Worm (Caenorhabditis elegans): Measurements from ENCODE around the gene acr-20.
A peak's percentile ranks its signal among the peaks of the same experiment; 100 is the strongest.

acr-20 gene

ce11 chrII:14401098-14401497, 23.4 kb upstream of the acr-20 start:
- TF ChIP-seq tbx-37 (GFP tag; conservative IDR thresholded peaks at IDR 0.05) (no peak), B0310.2 (tag; optimal IDR thresholded peaks at IDR 0.05) (no peak), ama-1 (optimal IDR thresholded peaks at IDR 0.05) (no peak), scrt-1 (GFP tag; IDR thresholded peaks at IDR 0.05) (no peak), flt-1 (GFP tag; IDR thresholded peaks at IDR 0.05) (no peak), sea-1 (GFP tag; conservative IDR thresholded peaks at IDR 0.05) (no peak), aly-1 (tag; optimal IDR thresholded peaks at IDR 0.05) (no peak), ets-7 (tag; optimal IDR thresholded peaks at IDR 0.05) (no peak), ceh-13 (GFP tag; optimal IDR thresholded peaks at IDR 0.05) (no peak), hmg-4 (GFP tag; optimal IDR thresholded peaks at IDR 0.05) (no peak), tra-4 (tag; optimal IDR thresholded peaks at IDR 0.05) (no peak), hmbx-1 (tag; optimal IDR thresholded peaks at IDR 0.05) (no peak), hnd-1 (tag; optimal IDR thresholded peaks at IDR 0.05) (no peak), ceh-36 (tag; optimal IDR thresholded peaks at IDR 0.05) (no peak), tbx-11 (GFP tag; IDR thresholded peaks at IDR 0.05) (no peak)

- no peak for TF ChIP-seq hmg-4 (GFP tag; optimal IDR thresholded peaks at IDR 0.05)
- 0 out of 2 replicates have a peak, but pooled peaks have one; percentile 3 for TF ChIP-seq pes-1 (GFP tag; IDR thresholded peaks at IDR 0.05)
- TF ChIP-seq F13C5.2 (tag; optimal IDR thresholded peaks at IDR 0.05), result peak; percentile 1
Observed at ce11 chrII:14399595-14399994, 21.9 kb upstream of the acr-20 start.

ce11 chrII:14393766-14394165, 16.1 kb upstream of the acr-20 start:
- TF ChIP-seq F13C5.2 (tag; optimal IDR thresholded peaks at IDR 0.05), result no peak
- TF ChIP-seq sea-1 (GFP tag; conservative IDR thresholded peaks at IDR 0.05), result no peak
- no peak for TF ChIP-seq hmg-4 (GFP tag; optimal IDR thresholded peaks at IDR 0.05)
- TF ChIP-seq ceh-36 (tag; optimal IDR thresholded peaks at IDR 0.05), result no peak
- no peak for TF ChIP-seq tra-4 (tag; optimal IDR thresholded peaks at IDR 0.05)
- TF ChIP-seq hmbx-1 (tag; optimal IDR thresholded peaks at IDR 0.05), result no peak
- no peak for TF ChIP-seq ama-1 (optimal IDR thresholded peaks at IDR 0.05)
- TF ChIP-seq hnd-1 (tag; optimal IDR thresholded peaks at IDR 0.05), result no peak
- TF ChIP-seq ets-7 (tag; optimal IDR thresholded peaks at IDR 0.05), result no peak
- TF ChIP-seq flt-1 (GFP tag; IDR thresholded peaks at IDR 0.05), result no peak
- TF ChIP-seq pes-1 (GFP tag; IDR thresholded peaks at IDR 0.05), result no peak
- no peak for TF ChIP-seq ceh-13 (GFP tag; optimal IDR thresholded peaks at IDR 0.05)
- no peak for TF ChIP-seq tbx-11 (GFP tag; IDR thresholded peaks at IDR 0.05)
- TF ChIP-seq scrt-1 (GFP tag; IDR thresholded peaks at IDR 0.05), result no peak
- TF ChIP-seq B0310.2 (tag; optimal IDR thresholded peaks at IDR 0.05), result no peak
- no peak for TF ChIP-seq aly-1 (tag; optimal IDR thresholded peaks at IDR 0.05)
- no peak for TF ChIP-seq tbx-37 (GFP tag; conservative IDR thresholded peaks at IDR 0.05)

ce11 chrII:14390036-14390763, 12.5 kb upstream of the acr-20 start, which contains the start of the genes kbp-3 and nurf-1:
Gene kbp-3 (minus strand): TSS chrII:14390078.
Gene nurf-1 (plus strand): TSS chrII:14390713.
- peak; percentile 4 for TF ChIP-seq F13C5.2 (tag; optimal IDR thresholded peaks at IDR 0.05)
- no peak for TF ChIP-seq sea-1 (GFP tag; conservative IDR thresholded peaks at IDR 0.05)
- 0 out of 2 replicates have a peak, but pooled peaks have one; percentile 9 for TF ChIP-seq tbx-11 (GFP tag; IDR thresholded peaks at IDR 0.05)
- no peak for TF ChIP-seq ceh-13 (GFP tag; optimal IDR thresholded peaks at IDR 0.05)
- peak; percentile 29 for TF ChIP-seq hmg-4 (GFP tag; optimal IDR thresholded peaks at IDR 0.05)
- TF ChIP-seq tbx-37 (GFP tag; conservative IDR thresholded peaks at IDR 0.05), result no peak
- TF ChIP-seq aly-1 (tag; optimal IDR thresholded peaks at IDR 0.05), result no peak
- TF ChIP-seq tra-4 (tag; optimal IDR thresholded peaks at IDR 0.05), result no peak
- no peak for TF ChIP-seq hmbx-1 (tag; optimal IDR thresholded peaks at IDR 0.05)
- no peak for TF ChIP-seq scrt-1 (GFP tag; IDR thresholded peaks at IDR 0.05)
- no peak for TF ChIP-seq ceh-36 (tag; optimal IDR thresholded peaks at IDR 0.05)

ce11 chrII:14388213-14388612, 10.5 kb upstream of the acr-20 start, which contains the start of gene F26H11.8:
Gene F26H11.8 (plus strand): TSS chrII:14388513.
- no peak for TF ChIP-seq ets-7 (tag; optimal IDR thresholded peaks at IDR 0.05)
- TF ChIP-seq ceh-13 (GFP tag; optimal IDR thresholded peaks at IDR 0.05), result no peak
- no peak for TF ChIP-seq F13C5.2 (tag; optimal IDR thresholded peaks at IDR 0.05)

ce11 chrII:14383644-14384043, 5.9 kb upstream of the acr-20 start, which contains the start of gene mes-2:
Gene mes-2 (plus strand): TSS chrII:14383973.
- TF ChIP-seq F13C5.2 (tag; optimal IDR thresholded peaks at IDR 0.05) (peak; percentile 66), B0310.2 (tag; optimal IDR thresholded peaks at IDR 0.05) (no peak)

ce11 chrII:14381450-14381849, 3.8 kb upstream of the acr-20 start, which contains the start of gene sdz-26:
Gene sdz-26 (plus strand): TSS chrII:14381750.
- TF ChIP-seq tbx-11 (GFP tag; IDR thresholded peaks at IDR 0.05) (no peak), flt-1 (GFP tag; IDR thresholded peaks at IDR 0.05) (no peak), ama-1 (optimal IDR thresholded peaks at IDR 0.05) (no peak), tra-4 (tag; optimal IDR thresholded peaks at IDR 0.05) (no peak), B0310.2 (tag; optimal IDR thresholded peaks at IDR 0.05) (no peak), hmg-4 (GFP tag; optimal IDR thresholded peaks at IDR 0.05) (no peak), ets-7 (tag; optimal IDR thresholded peaks at IDR 0.05) (no peak), F13C5.2 (tag; optimal IDR thresholded peaks at IDR 0.05) (no peak), aly-1 (tag; optimal IDR thresholded peaks at IDR 0.05) (no peak), scrt-1 (GFP tag; IDR thresholded peaks at IDR 0.05) (no peak), hmbx-1 (tag; optimal IDR thresholded peaks at IDR 0.05) (no peak), tbx-37 (GFP tag; conservative IDR thresholded peaks at IDR 0.05) (no peak), ceh-36 (tag; optimal IDR thresholded peaks at IDR 0.05) (no peak), hnd-1 (tag; optimal IDR thresholded peaks at IDR 0.05) (no peak), pes-1 (GFP tag; IDR thresholded peaks at IDR 0.05) (no peak), ceh-13 (GFP tag; optimal IDR thresholded peaks at IDR 0.05) (no peak), sea-1 (GFP tag; conservative IDR thresholded peaks at IDR 0.05) (no peak)

ce11 chrII:14380778-14381177, 3.1 kb upstream of the acr-20 start:
- no peak for TF ChIP-seq hnd-1 (tag; optimal IDR thresholded peaks at IDR 0.05)
- TF ChIP-seq aly-1 (tag; optimal IDR thresholded peaks at IDR 0.05), result no peak
- no peak for TF ChIP-seq B0310.2 (tag; optimal IDR thresholded peaks at IDR 0.05)
- no peak for TF ChIP-seq ama-1 (optimal IDR thresholded peaks at IDR 0.05)
- no peak for TF ChIP-seq hmbx-1 (tag; optimal IDR thresholded peaks at IDR 0.05)
- no peak for TF ChIP-seq flt-1 (GFP tag; IDR thresholded peaks at IDR 0.05)
- no peak for TF ChIP-seq hmg-4 (GFP tag; optimal IDR thresholded peaks at IDR 0.05)
- no peak for TF ChIP-seq F13C5.2 (tag; optimal IDR thresholded peaks at IDR 0.05)
- no peak for TF ChIP-seq ceh-13 (GFP tag; optimal IDR thresholded peaks at IDR 0.05)
- TF ChIP-seq ceh-36 (tag; optimal IDR thresholded peaks at IDR 0.05), result no peak
- no peak for TF ChIP-seq scrt-1 (GFP tag; IDR thresholded peaks at IDR 0.05)
- no peak for TF ChIP-seq pes-1 (GFP tag; IDR thresholded peaks at IDR 0.05)
- no peak for TF ChIP-seq tra-4 (tag; optimal IDR thresholded peaks at IDR 0.05)
- no peak for TF ChIP-seq sea-1 (GFP tag; conservative IDR thresholded peaks at IDR 0.05)
- TF ChIP-seq ets-7 (tag; optimal IDR thresholded peaks at IDR 0.05), result no peak

All from whole organism, early embryonic.